Fruit fly (Drosophila melanogaster): ENCODE data around the gene CG42300.

Gene CG42300

DNA sequence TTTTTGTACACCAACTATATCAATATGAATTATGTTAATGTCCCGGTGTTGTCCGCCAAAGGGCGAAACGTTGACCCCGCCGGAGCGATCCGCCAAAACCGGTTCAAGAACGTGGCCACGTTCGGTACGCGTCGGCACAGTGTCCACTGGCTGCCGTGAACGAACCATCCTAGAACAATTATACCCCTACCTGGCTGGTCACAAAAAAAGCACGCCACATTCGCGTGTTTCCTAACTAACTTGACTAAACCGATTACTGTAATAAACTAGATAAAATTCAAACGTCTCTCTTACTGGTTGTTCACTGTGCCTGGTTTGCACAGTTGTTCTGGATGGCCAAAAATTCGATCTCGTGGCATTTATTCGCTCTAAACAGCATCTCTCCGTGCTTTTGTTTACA lies 23.7 kb upstream of the CG42300 start (continued):
- TF ChIP-seq CG30403 (GFP tag; optimal IDR thresholded peaks at IDR 0.05) = peak; percentile 88
- TF ChIP-seq CG6791 (GFP tag; IDR thresholded peaks at IDR 0.05; ENCODE audit: partially characterized antibody) = no peak
- peak; percentile 70 for TF ChIP-seq wor (GFP tag; IDR thresholded peaks at IDR 0.05)
- TF ChIP-seq Deaf1 (tag; optimal IDR thresholded peaks at IDR 0.05) = peak; percentile 65
- peak; percentile 87 for TF ChIP-seq CG13775 (GFP tag; optimal IDR thresholded peaks at IDR 0.05)
- no peak for TF ChIP-seq CG2129 (GFP tag; IDR thresholded peaks at IDR 0.05; ENCODE audit: partially characterized antibody)
- TF ChIP-seq stwl (tag; optimal IDR thresholded peaks at IDR 0.05) = no peak
- TF ChIP-seq H2.0 (GFP tag; IDR thresholded peaks at IDR 0.05) = peak; percentile 89
- peak; percentile 52; the same call in 1 of the 2 replicates for TF ChIP-seq CkIIα-i1 (GFP tag; IDR thresholded peaks at IDR 0.05)
- peak; percentile 79 for TF ChIP-seq CG6854 (GFP tag; optimal IDR thresholded peaks at IDR 0.05)
- TF ChIP-seq luna (GFP tag; optimal IDR thresholded peaks at IDR 0.05) = peak; percentile 88
- peak; percentile 70 for TF ChIP-seq HmgD (GFP tag; optimal IDR thresholded peaks at IDR 0.05)
- peak; percentile 92 for TF ChIP-seq CG1233 (GFP tag; optimal IDR thresholded peaks at IDR 0.05)
- peak; percentile 51 for TF ChIP-seq GATAe (GFP tag; conservative IDR thresholded peaks at IDR 0.05)
- TF ChIP-seq CG4707 (GFP tag; optimal IDR thresholded peaks at IDR 0.05) = peak; percentile 76
- TF ChIP-seq CG3163 (GFP tag; optimal IDR thresholded peaks at IDR 0.05) = peak; percentile 73
- TF ChIP-seq CG14860 (GFP tag; IDR thresholded peaks at IDR 0.05; ENCODE audit: partially characterized antibody) = no peak
- TF ChIP-seq lov (optimal IDR thresholded peaks at IDR 0.05) = no peak
- peak; percentile 91 for TF ChIP-seq lov (GFP tag; IDR thresholded peaks at IDR 0.05)
- TF ChIP-seq D19A (tag; optimal IDR thresholded peaks at IDR 0.05) = peak; percentile 80
- TF ChIP-seq CG34422 (GFP tag; IDR thresholded peaks at IDR 0.05) = peak; percentile 94
- peak; percentile 86 for TF ChIP-seq CG33213 (GFP tag; optimal IDR thresholded peaks at IDR 0.05)
- TF ChIP-seq CG17385 (GFP tag; optimal IDR thresholded peaks at IDR 0.05) = peak; percentile 87
- peak; percentile 87 for TF ChIP-seq ap (GFP tag; IDR thresholded peaks at IDR 0.05)
- no peak for TF ChIP-seq mld (GFP tag; IDR thresholded peaks at IDR 0.05; ENCODE audit: partially characterized antibody)
- peak; percentile 27 for TF ChIP-seq TFAM (GFP tag; optimal IDR thresholded peaks at IDR 0.05)
- TF ChIP-seq CG13424 (tag; optimal IDR thresholded peaks at IDR 0.05) = peak; percentile 88
- TF ChIP-seq Max (GFP tag; optimal IDR thresholded peaks at IDR 0.05) = peak; percentile 83
- TF ChIP-seq CG30431 (GFP tag; optimal IDR thresholded peaks at IDR 0.05) = peak; percentile 91
- TF ChIP-seq h (optimal IDR thresholded peaks at IDR 0.05) = no peak
- TF ChIP-seq slp2 (GFP tag; optimal IDR thresholded peaks at IDR 0.05) = peak; percentile 83
- TF ChIP-seq Ets97D (GFP tag; optimal IDR thresholded peaks at IDR 0.05) = peak; percentile 58
- TF ChIP-seq CG7839 (tag; optimal IDR thresholded peaks at IDR 0.05) = peak; percentile 95
- peak; percentile 95 for TF ChIP-seq Gug (GFP tag; IDR thresholded peaks at IDR 0.05)
- TF ChIP-seq Optix (GFP tag; IDR thresholded peaks at IDR 0.05) = peak; percentile 86
- TF ChIP-seq ERR (GFP tag; optimal IDR thresholded peaks at IDR 0.05) = peak; percentile 91
- TF ChIP-seq Xbp1 (GFP tag; optimal IDR thresholded peaks at IDR 0.05) = peak; percentile 92
- peak; percentile 93 for TF ChIP-seq CG7786 (GFP tag; optimal IDR thresholded peaks at IDR 0.05)
- peak; percentile 67 for TF ChIP-seq dati (GFP tag; IDR thresholded peaks at IDR 0.05)
- peak; percentile 81 for TF ChIP-seq CG33557 (GFP tag; optimal IDR thresholded peaks at IDR 0.05)
- TF ChIP-seq aop (GFP tag; IDR thresholded peaks at IDR 0.05) = peak; percentile 80; the same call in 1 of the 2 replicates
- peak; percentile 89 for TF ChIP-seq CG9727 (GFP tag; optimal IDR thresholded peaks at IDR 0.05)
- TF ChIP-seq Scr (GFP tag; IDR thresholded peaks at IDR 0.05; ENCODE audit: partially characterized antibody) = no peak
- TF ChIP-seq D19B (GFP tag; optimal IDR thresholded peaks at IDR 0.05) = peak; percentile 82
- peak; percentile 78 for TF ChIP-seq CG10267 (tag; optimal IDR thresholded peaks at IDR 0.05)
- TF ChIP-seq CG2120 (GFP tag; optimal IDR thresholded peaks at IDR 0.05) = peak; percentile 96
- peak; percentile 85 for TF ChIP-seq fd96Cb (tag; optimal IDR thresholded peaks at IDR 0.05)
- peak; percentile 77 for TF ChIP-seq CG17912 (GFP tag; optimal IDR thresholded peaks at IDR 0.05)
- peak; percentile 92 for TF ChIP-seq CG7372 (GFP tag; IDR thresholded peaks at IDR 0.05)
- TF ChIP-seq CG10654 (GFP tag; optimal IDR thresholded peaks at IDR 0.05) = peak; percentile 82
- TF ChIP-seq Dll (GFP tag; IDR thresholded peaks at IDR 0.05; ENCODE audit: partially characterized antibody) = no peak
- TF ChIP-seq Dip3 (GFP tag; optimal IDR thresholded peaks at IDR 0.05) = peak; percentile 96

Measured in whole organism, embryonic.